Fruit fly (Drosophila melanogaster): ENCODE data around the gene CG44004.

The CG44004 gene

DNA sequence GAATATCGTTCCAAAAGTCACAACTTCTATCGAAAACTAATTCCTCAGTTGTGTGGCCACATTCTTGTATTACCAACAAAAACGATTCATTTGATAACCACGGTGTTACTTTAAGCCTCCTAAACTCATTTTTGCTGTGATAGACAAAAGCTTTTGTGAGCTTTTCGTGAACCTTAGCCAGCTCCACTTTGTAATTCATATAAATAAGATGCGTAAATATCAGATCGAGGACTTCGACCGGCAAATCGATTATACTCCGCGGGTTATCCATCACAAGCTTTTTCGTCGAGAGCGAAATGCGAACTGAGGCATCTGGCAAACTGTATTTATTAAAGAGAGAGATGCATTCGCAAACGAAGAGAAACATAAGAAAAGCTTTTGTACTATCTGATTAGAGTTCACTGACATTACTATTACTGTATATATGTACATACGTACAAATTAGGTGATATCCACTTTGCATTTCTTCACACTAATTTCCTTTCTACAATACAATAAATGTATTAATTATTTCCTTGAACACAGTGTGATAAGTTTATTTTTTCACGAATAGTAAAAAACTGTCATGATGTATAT lies at the start of gene CG44004:
Gene CG44004, minus strand, starts transcription at position 305 of the 576 bp plus-strand sequence.
- TF ChIP-seq Pif1B (GFP tag; optimal IDR thresholded peaks at IDR 0.05) (peak; percentile 18), CG14655 (GFP tag; optimal IDR thresholded peaks at IDR 0.05) (no peak), CG12605 (GFP tag; IDR thresholded peaks at IDR 0.05) (peak; percentile 31; the same call in 1 of the 2 replicates), CG8301 (tag; optimal IDR thresholded peaks at IDR 0.05) (no peak), fd96Ca (GFP tag; IDR thresholded peaks at IDR 0.05) (no peak; the same call in 2 of the 3 replicates), Ets98B (GFP tag; IDR thresholded peaks at IDR 0.05) (no peak), EcR (GFP tag; optimal IDR thresholded peaks at IDR 0.05) (peak; percentile 91), gl (tag; optimal IDR thresholded peaks at IDR 0.05) (peak; percentile 15), Pif1A (GFP tag; optimal IDR thresholded peaks at IDR 0.05) (no peak), CG8159 (tag; optimal IDR thresholded peaks at IDR 0.05) (no peak), CG17806 (tag; optimal IDR thresholded peaks at IDR 0.05) (no peak)

DNA sequence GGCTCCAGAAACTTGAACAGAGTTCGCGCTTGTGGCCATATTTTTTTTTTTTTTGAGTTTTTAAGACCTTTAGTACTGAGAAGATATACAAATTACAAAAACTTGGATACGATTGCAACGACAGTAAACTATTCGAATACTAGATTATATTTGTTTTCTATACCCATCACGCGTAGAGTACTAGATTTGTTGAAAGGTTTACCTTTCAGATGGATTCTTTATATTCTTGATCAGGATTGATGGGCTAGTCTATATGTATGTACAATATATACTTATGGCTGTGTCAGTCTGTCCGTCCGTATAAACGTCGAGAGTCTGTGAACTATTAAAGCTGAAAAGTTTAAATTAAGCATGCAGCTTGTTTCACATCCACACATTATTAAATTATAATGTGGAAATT lies 48.2 kb upstream of the CG44004 start, which contains the start of gene CG42853:
Gene CG42853, minus strand, starts transcription at position 101 of the 400 bp plus-strand sequence.
- TF ChIP-seq CG12605 (GFP tag; IDR thresholded peaks at IDR 0.05) (no peak), CG9948 (tag; optimal IDR thresholded peaks at IDR 0.05) (no peak), CG10348 (GFP tag; IDR thresholded peaks at IDR 0.05) (no peak)

DNA sequence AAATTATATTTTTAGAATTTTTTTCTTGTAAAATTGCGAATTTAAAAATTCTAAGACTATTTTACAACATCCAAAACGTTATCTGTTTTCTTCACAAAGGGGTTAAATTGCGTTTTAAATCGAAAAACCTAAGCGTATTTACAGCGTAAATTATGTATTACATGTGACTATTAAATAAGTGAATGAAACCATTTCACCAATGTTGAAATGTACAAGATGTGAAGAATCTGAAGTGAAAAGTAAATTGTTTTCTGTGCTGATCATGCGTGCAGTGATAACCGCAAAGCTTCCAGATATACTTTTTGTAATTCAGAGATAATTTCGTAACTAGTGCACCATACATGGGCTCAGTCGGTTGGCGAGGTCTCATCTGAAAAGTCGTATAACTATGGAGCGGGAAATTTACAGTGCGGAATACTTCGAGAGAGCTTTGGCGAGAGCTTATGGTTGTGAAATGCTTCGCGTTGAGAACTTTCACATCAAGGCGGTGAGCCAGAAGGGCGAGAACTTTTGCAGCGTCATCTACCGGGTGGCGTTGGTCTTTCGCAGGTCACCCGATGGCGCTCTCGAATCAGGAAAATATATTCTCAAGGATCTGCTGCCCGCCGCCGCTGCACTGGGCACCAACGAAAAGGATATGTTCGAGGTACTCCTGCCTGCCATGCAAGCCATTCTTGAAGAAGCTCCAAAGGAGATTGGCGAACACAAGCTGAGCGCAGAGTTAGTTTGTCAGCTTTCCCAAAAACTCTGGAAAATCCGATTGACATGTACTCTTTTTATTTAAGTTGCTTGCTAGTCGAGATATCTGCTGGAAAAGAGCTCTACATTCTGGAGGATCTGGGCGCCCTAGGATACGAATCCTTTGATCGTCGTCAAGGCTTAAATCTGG lies 40.6 kb upstream of the CG44004 start:
- TF ChIP-seq CG12605 (GFP tag; IDR thresholded peaks at IDR 0.05) (no peak), CG4496 (GFP tag; IDR thresholded peaks at IDR 0.05) (no peak; the same call in 1 of the 3 replicates), Pif1B (GFP tag; optimal IDR thresholded peaks at IDR 0.05) (peak; percentile 36), Ets98B (GFP tag; IDR thresholded peaks at IDR 0.05) (peak; percentile 27; the same call in 1 of the 2 replicates), rn (GFP tag; IDR thresholded peaks at IDR 0.05) (no peak), gl (tag; optimal IDR thresholded peaks at IDR 0.05) (no peak), fd96Ca (GFP tag; IDR thresholded peaks at IDR 0.05) (no peak), CG9948 (tag; optimal IDR thresholded peaks at IDR 0.05) (peak; percentile 63), CG8159 (tag; optimal IDR thresholded peaks at IDR 0.05) (peak; percentile 73), CG32121 (GFP tag; IDR thresholded peaks at IDR 0.05) (peak; percentile 33; the same call in 1 of the 2 replicates), Snoo (tag; optimal IDR thresholded peaks at IDR 0.05) (no peak), CG8301 (tag; optimal IDR thresholded peaks at IDR 0.05) (peak; percentile 50), EcR (GFP tag; optimal IDR thresholded peaks at IDR 0.05) (no peak), CG14655 (GFP tag; optimal IDR thresholded peaks at IDR 0.05) (no peak), Pif1A (GFP tag; optimal IDR thresholded peaks at IDR 0.05) (no peak), D1 (tag; optimal IDR thresholded peaks at IDR 0.05) (peak; percentile 71), CG34367 (tag; optimal IDR thresholded peaks at IDR 0.05) (peak; percentile 35), CG13204 (GFP tag; optimal IDR thresholded peaks at IDR 0.05) (no peak), CG15710 (tag; optimal IDR thresholded peaks at IDR 0.05) (peak; percentile 71), CG17806 (tag; optimal IDR thresholded peaks at IDR 0.05) (peak; percentile 71), CG10348 (GFP tag; IDR thresholded peaks at IDR 0.05) (no peak)

DNA sequence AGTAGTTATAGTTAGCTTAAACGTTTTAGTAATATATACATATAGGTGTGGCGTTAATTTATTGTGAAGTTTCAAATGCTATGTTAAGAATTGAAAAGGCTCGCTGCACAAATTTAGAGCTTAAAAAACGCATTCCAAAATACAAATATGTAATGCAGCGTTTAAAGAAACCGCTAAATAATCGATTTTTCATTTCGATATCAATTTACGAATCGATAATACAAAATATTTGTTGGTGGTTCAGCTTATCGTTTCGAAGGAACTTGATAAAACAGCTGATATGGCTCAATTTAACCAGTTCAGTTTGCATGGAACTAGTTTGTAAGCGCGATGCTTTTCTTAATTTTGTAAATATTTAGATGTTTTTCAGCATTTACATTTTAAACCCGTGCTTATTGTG lies 39.0 kb upstream of the CG44004 start, which contains the start of the genes CG32195 and CG7341:
Gene CG32195, plus strand, starts transcription at position 291 of the 400 bp plus-strand sequence.
Gene CG7341, plus strand, starts transcription at position 291 of the 400 bp plus-strand sequence.
- TF ChIP-seq Pif1B (GFP tag; optimal IDR thresholded peaks at IDR 0.05) (no peak), rn (GFP tag; IDR thresholded peaks at IDR 0.05) (no peak), EcR (GFP tag; optimal IDR thresholded peaks at IDR 0.05) (no peak), CG13204 (GFP tag; optimal IDR thresholded peaks at IDR 0.05) (no peak), gl (tag; optimal IDR thresholded peaks at IDR 0.05) (no peak), CG17806 (tag; optimal IDR thresholded peaks at IDR 0.05) (no peak), CG8301 (tag; optimal IDR thresholded peaks at IDR 0.05) (no peak), CG8159 (tag; optimal IDR thresholded peaks at IDR 0.05) (no peak)

DNA sequence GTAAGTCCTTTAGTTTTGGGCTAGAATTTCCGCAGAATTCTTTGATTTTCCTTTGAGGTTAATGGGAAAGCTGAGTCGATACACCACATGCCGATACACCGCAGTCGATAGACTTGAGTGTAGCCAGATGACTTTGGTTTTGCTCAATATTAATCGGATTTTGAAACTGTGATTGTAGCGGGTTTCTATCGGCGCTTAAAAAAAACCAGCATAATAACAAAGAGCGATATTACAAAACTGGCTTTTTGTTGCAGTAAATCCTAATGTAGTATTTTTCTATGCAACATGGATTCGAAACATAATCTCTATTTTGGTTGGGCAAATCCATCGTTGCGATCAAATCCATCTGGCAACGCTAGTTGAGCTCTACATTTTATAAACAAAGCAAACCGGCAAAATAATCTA lies 35.8 kb upstream of the CG44004 start, which contains the start of the genes Polr3D and mus304:
Gene Polr3D, minus strand, starts transcription at position 116 of the 405 bp plus-strand sequence.
Gene mus304, plus strand, starts transcription at position 356 of the 405 bp plus-strand sequence.
- TF ChIP-seq CG15710 (tag; optimal IDR thresholded peaks at IDR 0.05) (peak; percentile 14), CG9948 (tag; optimal IDR thresholded peaks at IDR 0.05) (no peak), rn (GFP tag; IDR thresholded peaks at IDR 0.05) (0 out of 2 replicates have a peak, but pooled peaks have one; percentile 12), CG34367 (tag; optimal IDR thresholded peaks at IDR 0.05) (no peak), CG32121 (GFP tag; IDR thresholded peaks at IDR 0.05) (0 out of 2 replicates have a peak, but pooled peaks have one; percentile 29), CG8159 (tag; optimal IDR thresholded peaks at IDR 0.05) (peak; percentile 20), CG8301 (tag; optimal IDR thresholded peaks at IDR 0.05) (no peak)

All from whole organism, pupa.